Worm (Caenorhabditis elegans): Measurements from ENCODE around the gene C32H11.4.
A peak's percentile ranks its signal among the peaks of the same experiment; 100 is the strongest.

C32H11.4 gene

DNA sequence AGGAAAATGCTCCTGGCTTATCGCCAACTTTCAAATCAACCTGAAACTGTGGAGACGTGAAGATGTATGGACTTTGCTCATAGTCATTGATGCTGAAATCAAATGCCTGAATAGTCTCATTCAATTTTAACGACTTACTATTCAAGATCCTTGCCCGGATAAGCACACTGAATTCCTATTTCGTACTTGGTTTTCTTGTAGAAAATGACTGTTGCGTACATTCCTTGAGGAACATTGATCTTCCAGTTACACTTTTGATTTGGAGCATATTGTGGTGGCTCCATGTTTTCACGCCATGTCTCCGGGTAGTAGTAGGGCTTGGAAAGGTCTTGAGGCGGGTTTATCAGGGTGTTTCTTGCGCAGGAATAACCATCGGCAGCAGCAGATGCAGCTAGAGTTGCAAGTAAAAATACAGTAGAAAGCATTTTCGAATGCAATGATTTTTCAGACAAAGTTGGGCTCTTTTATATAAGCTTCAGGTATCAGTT is 6.5 kb upstream of the C32H11.4 start, which contains the start of gene irg-6 (continued):
- TF ChIP-seq ccch-3 (GFP tag; optimal IDR thresholded peaks at IDR 0.05) (no peak), ztf-3 (GFP tag; optimal IDR thresholded peaks at IDR 0.05) (no peak), rpc-1 (optimal IDR thresholded peaks at IDR 0.05) (no peak), rpc-1 (tag; optimal IDR thresholded peaks at IDR 0.05) (no peak), cebp-1 (GFP tag; IDR thresholded peaks at IDR 0.05) (no peak), cebp-1 (tag; optimal IDR thresholded peaks at IDR 0.05) (no peak)

DNA sequence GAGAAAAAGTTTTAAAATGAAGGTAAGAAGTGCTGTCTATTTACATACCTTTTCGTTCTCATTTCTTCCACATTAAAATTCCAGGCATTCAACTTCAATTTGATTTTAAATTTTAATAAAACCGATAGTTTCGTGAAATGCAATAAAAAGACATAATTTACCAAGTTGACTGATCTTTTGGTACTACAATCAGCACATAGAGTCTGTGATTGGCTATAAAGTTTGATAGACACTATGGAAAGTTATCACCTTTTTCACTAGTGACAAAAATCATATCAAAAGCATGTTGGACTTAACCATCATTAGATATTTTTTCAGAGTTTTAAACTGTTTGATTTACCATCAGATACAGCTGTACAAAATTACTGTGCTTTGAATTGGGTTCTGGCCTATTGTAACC is 5.6 kb upstream of the C32H11.4 start, which contains the start of gene srz-15:
Gene srz-15, plus strand, starts transcription at position 301 of the 400 bp plus-strand sequence.
- TF ChIP-seq B0261.1 (tag; optimal IDR thresholded peaks at IDR 0.05) = no peak
- TF ChIP-seq rpc-1 (optimal IDR thresholded peaks at IDR 0.05) = no peak
- no peak for TF ChIP-seq rpc-1 (tag; optimal IDR thresholded peaks at IDR 0.05)
- TF ChIP-seq nfya-1 (tag; optimal IDR thresholded peaks at IDR 0.05; ENCODE audit: borderline replicate concordance, insufficient read depth) = no peak
- no peak for TF ChIP-seq ekl-4 (GFP tag; IDR thresholded peaks at IDR 0.05)

DNA sequence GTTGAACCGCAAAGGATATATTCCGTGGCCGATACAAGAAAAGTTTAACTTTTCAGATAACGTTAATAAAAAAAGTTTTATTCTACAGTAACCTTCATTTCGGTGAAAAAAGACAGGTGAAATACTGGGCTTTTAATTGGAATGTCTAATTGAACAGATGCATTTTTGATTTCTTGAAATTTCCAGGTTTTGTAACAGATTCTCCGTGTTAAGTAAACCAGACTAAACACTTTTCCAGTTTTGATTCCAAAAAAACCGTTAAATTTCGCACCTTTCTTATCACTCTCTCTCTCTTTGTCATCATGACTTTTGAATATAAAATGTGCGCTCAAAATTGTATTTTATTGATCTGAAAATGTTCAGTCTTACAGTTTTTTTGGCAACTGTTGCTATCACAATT is 2.8 kb upstream of the C32H11.4 start, which contains the start of gene C32H11.3:
Gene C32H11.3, plus strand, starts transcription at position 301 of the 400 bp plus-strand sequence.
- TF ChIP-seq zfh-2 (GFP tag; conservative IDR thresholded peaks at IDR 0.05) = no peak

DNA sequence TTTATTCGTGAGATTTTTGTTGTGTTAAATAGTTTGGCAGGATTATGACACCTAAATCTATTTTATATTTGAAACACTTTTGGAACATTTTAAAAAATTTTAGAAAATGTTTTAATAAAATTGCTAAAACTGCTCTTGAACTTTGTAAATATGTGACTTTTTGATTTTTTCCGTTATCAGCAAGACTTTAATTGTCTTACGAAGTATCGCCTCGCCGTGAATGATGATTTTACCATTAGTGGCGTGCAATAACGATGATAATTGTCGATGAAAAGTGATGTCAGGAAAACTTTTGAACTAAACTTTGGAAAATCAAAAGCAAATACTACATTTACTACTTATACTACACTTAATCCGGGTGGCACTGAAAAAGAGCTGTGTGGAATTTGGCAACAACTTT is 511 bp upstream of the C32H11.4 start:
- TF ChIP-seq madf-3 (GFP tag; IDR thresholded peaks at IDR 0.05) (no peak), egl-18 (GFP tag; IDR thresholded peaks at IDR 0.05) (no peak), F57A8.1 (GFP tag; optimal IDR thresholded peaks at IDR 0.05) (no peak), ceh-40 (GFP tag; IDR thresholded peaks at IDR 0.05) (no peak), mel-28 (tag; optimal IDR thresholded peaks at IDR 0.05; ENCODE audit: borderline replicate concordance) (no peak), mcd-1 (GFP tag; IDR thresholded peaks at IDR 0.05) (no peak), ets-4 (GFP tag; optimal IDR thresholded peaks at IDR 0.05) (no peak), attf-6 (GFP tag; IDR thresholded peaks at IDR 0.05) (no peak), zim-3 (tag; optimal IDR thresholded peaks at IDR 0.05) (no peak), hlh-12 (tag; optimal IDR thresholded peaks at IDR 0.05) (no peak)

DNA sequence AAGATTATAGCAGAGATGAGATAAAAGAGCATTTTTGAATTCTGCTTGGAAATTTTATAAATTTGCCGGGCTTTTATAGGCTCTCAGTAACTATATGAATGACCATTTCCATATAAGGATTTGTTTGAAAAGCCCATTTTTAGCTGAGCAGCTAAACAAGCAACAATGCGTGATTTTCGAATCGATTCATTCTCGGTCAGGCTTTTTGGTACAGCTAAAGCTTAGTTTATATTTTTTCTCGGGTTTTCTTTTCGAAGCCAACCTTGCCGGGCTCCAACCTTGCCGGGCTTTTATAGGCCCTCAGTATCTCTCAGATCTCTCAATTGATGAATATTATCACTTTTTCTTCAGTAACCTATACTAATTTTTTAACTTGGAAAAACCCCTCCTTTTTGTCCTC is 3.3 kb downstream of the C32H11.4 start, which contains the start of gene srlf-4:
Gene srlf-4, minus strand, starts transcription at position 101 of the 400 bp plus-strand sequence.
- TF ChIP-seq bed-1 (GFP tag; IDR thresholded peaks at IDR 0.05) = 0 out of 2 replicates have a peak, but pooled peaks have one; percentile 34
- no peak for TF ChIP-seq rcor-1 (GFP tag; IDR thresholded peaks at IDR 0.05)

DNA sequence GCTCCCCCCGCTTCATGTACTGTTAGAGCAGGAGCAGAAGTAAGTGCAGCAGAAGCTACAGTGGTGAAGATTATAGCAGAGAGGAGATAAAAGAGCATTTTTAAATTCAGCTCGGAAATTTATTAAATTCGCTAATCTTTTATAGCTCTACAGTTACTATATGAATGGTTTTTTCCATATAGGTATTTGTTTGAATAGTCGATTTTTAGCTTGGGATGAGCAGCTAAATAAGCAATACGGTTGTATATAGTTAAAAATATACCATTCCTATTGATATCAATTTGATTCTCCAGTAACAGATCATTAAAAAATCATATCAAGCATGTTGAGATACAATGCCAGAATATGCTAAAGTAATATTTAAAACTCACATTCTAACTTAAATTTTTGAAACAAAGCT is 5.6 kb downstream of the C32H11.4 start, which contains the start of gene srlf-5:
Gene srlf-5, minus strand, starts transcription at position 101 of the 400 bp plus-strand sequence.
- TF ChIP-seq unc-62 (GFP tag; optimal IDR thresholded peaks at IDR 0.05) = no peak
- no peak for TF ChIP-seq T26A5.8 (tag; optimal IDR thresholded peaks at IDR 0.05)
- no peak for TF ChIP-seq Y79H2A.3 (GFP tag; conservative IDR thresholded peaks at IDR 0.05)
- no peak for TF ChIP-seq cebp-1 (GFP tag; IDR thresholded peaks at IDR 0.05)
- no peak for TF ChIP-seq cebp-1 (tag; optimal IDR thresholded peaks at IDR 0.05)
- no peak for TF ChIP-seq aptf-3 (GFP tag; IDR thresholded peaks at IDR 0.05)
- TF ChIP-seq nfyb-1 (GFP tag; IDR thresholded peaks at IDR 0.05) = no peak
- TF ChIP-seq rcor-1 (GFP tag; IDR thresholded peaks at IDR 0.05) = no peak
- no peak for TF ChIP-seq ccch-3 (GFP tag; optimal IDR thresholded peaks at IDR 0.05)
- TF ChIP-seq lir-1 (GFP tag; conservative IDR thresholded peaks at IDR 0.05) = no peak
- no peak for TF ChIP-seq mel-28 (tag; optimal IDR thresholded peaks at IDR 0.05; ENCODE audit: borderline replicate concordance)
- no peak for TF ChIP-seq nfya-1 (tag; optimal IDR thresholded peaks at IDR 0.05; ENCODE audit: borderline replicate concordance, insufficient read depth)
- TF ChIP-seq ztf-22 (GFP tag; optimal IDR thresholded peaks at IDR 0.05) = no peak
- no peak for TF ChIP-seq attf-3 (GFP tag; conservative IDR thresholded peaks at IDR 0.05)
- no peak for TF ChIP-seq dpl-1 (GFP tag; optimal IDR thresholded peaks at IDR 0.05)
- no peak for TF ChIP-seq F39B2.1 (GFP tag; IDR thresholded peaks at IDR 0.05)
- TF ChIP-seq nhr-120 (GFP tag; IDR thresholded peaks at IDR 0.05) = no peak
- TF ChIP-seq Y56A3A.18 (GFP tag; IDR thresholded peaks at IDR 0.05) = no peak
- TF ChIP-seq C17E4.6 (GFP tag; IDR thresholded peaks at IDR 0.05) = no peak

All from whole organism, young adult.